Fruit fly (Drosophila melanogaster): ENCODE measurements around the gene CG32241.

DNA sequence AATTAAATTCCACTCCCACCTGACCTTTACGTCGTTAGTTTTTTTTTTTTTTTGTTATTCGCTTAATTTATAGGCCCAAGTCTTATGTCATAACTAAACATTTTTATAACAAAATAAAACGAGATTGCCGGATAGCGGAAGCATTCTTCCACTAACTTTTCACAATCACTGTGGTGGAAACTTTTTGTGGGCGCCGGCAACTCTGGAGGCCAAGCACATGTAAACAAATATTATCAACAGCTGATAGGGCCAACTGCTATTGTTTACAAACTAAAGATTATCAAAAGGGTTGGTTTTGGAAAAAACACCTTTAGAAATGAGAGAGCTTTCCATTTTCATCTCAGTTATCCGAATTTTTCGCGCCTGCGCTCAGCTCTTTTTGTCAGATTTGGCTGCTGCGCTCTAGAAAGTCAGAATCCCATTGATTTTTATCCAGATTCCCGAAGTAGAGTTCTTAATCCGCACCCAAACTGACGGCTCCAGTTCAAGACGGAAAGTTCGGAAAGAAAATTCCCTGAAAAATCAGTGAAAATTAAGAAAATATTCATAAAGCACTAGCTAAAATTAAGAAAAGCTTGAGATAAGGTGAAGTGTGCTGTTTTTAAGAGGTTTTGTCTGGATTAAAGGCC is 37.4 kb downstream of the CG32241 start, which contains the start of gene nAChRbeta1:
- no peak for TF ChIP-seq CG11093 (GFP tag; IDR thresholded peaks at IDR 0.05)
- TF ChIP-seq ara (GFP tag; IDR thresholded peaks at IDR 0.05), result no peak
- no peak for TF ChIP-seq Rfx (GFP tag; IDR thresholded peaks at IDR 0.05)
- TF ChIP-seq CG1024 (GFP tag; IDR thresholded peaks at IDR 0.05), result no peak
- no peak for TF ChIP-seq lilli (GFP tag; optimal IDR thresholded peaks at IDR 0.05)
- no peak for TF ChIP-seq CkIIα-i1 (GFP tag; IDR thresholded peaks at IDR 0.05)
- TF ChIP-seq CTCF (GFP tag; optimal IDR thresholded peaks at IDR 0.05), result no peak
- no peak for TF ChIP-seq her (GFP tag; optimal IDR thresholded peaks at IDR 0.05)
- no peak for TF ChIP-seq B-H1 (GFP tag; IDR thresholded peaks at IDR 0.05)
- no peak for TF ChIP-seq maf-S (GFP tag; optimal IDR thresholded peaks at IDR 0.05)
